Worm (Caenorhabditis elegans) whole organism, young adult: ENCODE data around the gene cgr-1.

ENCODE experiments used
- aptf-2 ChIP-seq: fragments of 200-800 bp; sonication (Bioruptor generic); conservative IDR thresholded peaks from 2 replicates; pipeline ENCODE4 v1.3.6; 2022; ENCODE audit warnings: missing genetic modification reagents, missing genetic modification characterization, missing compliant biosample characterization
- attf-3 ChIP-seq: fragments of 200-800 bp; sonication (Bioruptor generic); conservative IDR thresholded peaks from 2 replicates; pipeline ENCODE4 v1.3.6; 2022; ENCODE audit warnings: missing genetic modification reagents, missing genetic modification characterization, missing compliant biosample characterization
- cebp-2 ChIP-seq: fragments of 200-800 bp; sonication (Bioruptor generic); IDR thresholded peaks from 2 replicates; pipeline ENCODE4 v1.3.6; 2022; ENCODE audit warnings: missing genetic modification characterization, missing compliant biosample characterization
- die-1 ChIP-seq: sonication (generic microtip); optimal IDR thresholded peaks from 2 replicates; lab custom pipeline; 2016; ENCODE audit warnings: missing genotype, mild to moderate bottlenecking, missing genetic modification characterization, missing compliant biosample characterization
- efl-1 ChIP-seq: fragments of 150-350 bp; optimal IDR thresholded peaks from 2 replicates; lab custom pipeline; 2014; ENCODE audit warnings: missing biosample characterization, missing genetic modification reagents, missing genetic modification characterization
- hmg-20 ChIP-seq: fragments of 200-800 bp; sonication (Bioruptor generic); IDR thresholded peaks from 2 replicates; pipeline ENCODE4 v1.3.6; 2022; ENCODE audit warnings: missing genetic modification reagents, missing genetic modification characterization, missing compliant biosample characterization
- lir-1 ChIP-seq: fragments of 200-800 bp; sonication (Bioruptor generic); conservative IDR thresholded peaks from 2 replicates; pipeline ENCODE4 v1.3.6; 2022; ENCODE audit warnings: missing genetic modification reagents, missing genetic modification characterization, missing compliant biosample characterization
- mes-4 ChIP-seq: sonication (generic microtip); optimal IDR thresholded peaks from 2 replicates; lab custom pipeline; 2016; ENCODE audit warnings: missing genotype, missing genetic modification characterization, missing compliant biosample characterization
- nhr-80 ChIP-seq: sonication (generic microtip); optimal IDR thresholded peaks from 2 replicates; lab custom pipeline; 2016; ENCODE audit warnings: missing genetic modification characterization, missing compliant biosample characterization

The cgr-1 gene

ce11 chrX:3551173-3551572, 49.1 kb downstream of the cgr-1 start:
- TF ChIP-seq attf-3 (GFP tag; lab: Robert Waterston, UW) (no peak), mes-4 (tag; lab: Kevin White, UChicago) (no peak), die-1 (tag; lab: Kevin White, UChicago) (no peak), nhr-80 (peak; percentile 46)
- TF ChIP-seq, all 124 proteins: peak for 1

- TF ChIP-seq efl-1 (GFP tag; lab: Kevin White, UChicago) (no peak), hmg-20 (no peak), cebp-2 (GFP tag; lab: Robert Waterston, UW) (no peak), lir-1 (no peak), nhr-80 (peak; percentile 80)
Measured at ce11 chrX:3548716-3549115, 51.5 kb downstream of the cgr-1 start.

ce11 chrX:3547828-3548227, 52.4 kb downstream of the cgr-1 start:
- TF ChIP-seq aptf-2 (GFP tag; lab: Robert Waterston, UW): no peak
- peak; percentile 31 for TF ChIP-seq nhr-80
